Fruit fly (Drosophila melanogaster) whole organism, prepupa: ENCODE measurements around the gene GstD10.

Source experiments
- Blimp-1 ChIP-seq: fragments of 200-800 bp; sonication (Bioruptor generic); optimal IDR thresholded peaks from 3 replicates; lab custom pipeline; 2017; ENCODE audit warnings: missing biosample characterization, missing genetic modification characterization, mild to moderate bottlenecking, moderate library complexity, missing genetic modification reagents
- CG10631 ChIP-seq: fragments of 200-800 bp; sonication (Bioruptor generic); optimal IDR thresholded peaks from 2 replicates; lab custom pipeline; 2016; ENCODE audit warnings: missing biosample characterization, missing genetic modification characterization
- CG11294 ChIP-seq: fragments of 200-800 bp; sonication (Bioruptor generic); IDR thresholded peaks from 2 replicates; pipeline ENCODE4 v1.3.6; 2022; ENCODE audit warnings: missing biosample characterization, missing genetic modification characterization
- CG11902 ChIP-seq: fragments of 200-800 bp; sonication (Bioruptor generic); optimal IDR thresholded peaks from 3 replicates; lab custom pipeline; 2016; ENCODE audit warnings: missing biosample characterization, missing genetic modification characterization
- CG15336 ChIP-seq: fragments of 200-800 bp; sonication (Bioruptor generic); IDR thresholded peaks from 2 replicates; pipeline ENCODE4 v1.3.6; 2022; ENCODE audit warnings: missing biosample characterization, missing genetic modification characterization
- CG1621 ChIP-seq: fragments of 200-800 bp; sonication (Bioruptor generic); optimal IDR thresholded peaks from 3 replicates; lab custom pipeline; 2018; ENCODE audit warnings: missing biosample characterization, mild to moderate bottlenecking, missing genetic modification characterization
- CG16779 ChIP-seq: fragments of 200-800 bp; sonication (Bioruptor generic); optimal IDR thresholded peaks from 3 replicates; lab custom pipeline; 2017; ENCODE audit warnings: missing biosample characterization, mild to moderate bottlenecking, missing genetic modification characterization
- CG3032 ChIP-seq: fragments of 200-800 bp; optimal IDR thresholded peaks from 2 replicates; lab custom pipeline; 2019; ENCODE audit warnings: missing biosample characterization, mild to moderate bottlenecking, missing genetic modification characterization, moderate library complexity
- CG31627 ChIP-seq: fragments of 200-800 bp; sonication (Bioruptor generic); optimal IDR thresholded peaks from 3 replicates; lab custom pipeline; 2016; ENCODE audit warnings: missing biosample characterization, missing genetic modification characterization
- CG34406 ChIP-seq: fragments of 200-800 bp; sonication (Bioruptor generic); optimal IDR thresholded peaks from 3 replicates; lab custom pipeline; 2016; ENCODE audit warnings: missing biosample characterization, missing genetic modification characterization
- CG3919 ChIP-seq: fragments of 200-800 bp; sonication (Bioruptor generic); optimal IDR thresholded peaks from 3 replicates; lab custom pipeline; 2016; ENCODE audit warnings: missing biosample characterization, missing genetic modification characterization
- CG6276 ChIP-seq: fragments of 200-800 bp; sonication (Bioruptor generic); optimal IDR thresholded peaks from 2 replicates; lab custom pipeline; 2017; ENCODE audit warnings: missing biosample characterization, mild to moderate bottlenecking, missing genetic modification characterization
- CG6808 ChIP-seq: fragments of 200-800 bp; sonication (Bioruptor generic); optimal IDR thresholded peaks from 3 replicates; lab custom pipeline; 2017; ENCODE audit warnings: missing biosample characterization, missing genetic modification characterization, mild to moderate bottlenecking, moderate library complexity, missing genetic modification reagents
- CG6854 ChIP-seq: fragments of 200-800 bp; sonication (Bioruptor generic); optimal IDR thresholded peaks from 2 replicates; lab custom pipeline; 2017; ENCODE audit warnings: missing biosample characterization, mild to moderate bottlenecking, missing genetic modification characterization
- CG7368 ChIP-seq: fragments of 200-800 bp; sonication (Bioruptor generic); optimal IDR thresholded peaks from 3 replicates; lab custom pipeline; 2016; ENCODE audit warnings: missing biosample characterization, missing genetic modification characterization
- CG8119 ChIP-seq: fragments of 200-800 bp; sonication (Bioruptor generic); IDR thresholded peaks from 3 replicates; pipeline ENCODE4 v1.3.6; 2022; ENCODE audit warnings: missing biosample characterization, missing genetic modification characterization
- CG8319 ChIP-seq: fragments of 200-800 bp; sonication (Bioruptor generic); optimal IDR thresholded peaks from 3 replicates; lab custom pipeline; 2016; ENCODE audit warnings: missing biosample characterization, missing genetic modification characterization
- CG9139 ChIP-seq: fragments of 200-800 bp; sonication (Bioruptor generic); optimal IDR thresholded peaks from 3 replicates; lab custom pipeline; 2017; ENCODE audit warnings: missing biosample characterization, mild to moderate bottlenecking, missing genetic modification characterization
- Eip75B ChIP-seq: fragments of 200-800 bp; sonication (Bioruptor generic); optimal IDR thresholded peaks from 3 replicates; lab custom pipeline; 2016; ENCODE audit warnings: missing biosample characterization, missing genetic modification characterization
- Eip78C ChIP-seq: fragments of 200-800 bp; sonication (Bioruptor generic); peaks from one replicate; lab custom pipeline; 2016; ENCODE audit warnings: missing biosample characterization, missing genetic modification characterization
- Eip93F ChIP-seq: fragments of 200-800 bp; sonication (Bioruptor generic); optimal IDR thresholded peaks from 2 replicates; lab custom pipeline; 2016; ENCODE audit warnings: missing biosample characterization, mild to moderate bottlenecking, missing genetic modification characterization
- Ets21C ChIP-seq: fragments of 200-800 bp; sonication (Bioruptor generic); optimal IDR thresholded peaks from 3 replicates; lab custom pipeline; 2016; ENCODE audit warnings: missing biosample characterization, missing genetic modification characterization
- Ets96B ChIP-seq: fragments of 200-800 bp; optimal IDR thresholded peaks from 2 replicates; lab custom pipeline; 2019; ENCODE audit warnings: missing biosample characterization, mild to moderate bottlenecking, missing genetic modification characterization, moderate library complexity
- Gug ChIP-seq: fragments of 200-800 bp; sonication (Bioruptor generic); IDR thresholded peaks from 2 replicates; pipeline ENCODE4 v1.3.6; 2022; ENCODE audit warnings: missing biosample characterization, missing genetic modification characterization
- Hr38 ChIP-seq: sonication (Bioruptor generic); optimal IDR thresholded peaks from 2 replicates; lab custom pipeline; 2016; ENCODE audit warnings: missing biosample characterization, missing genetic modification characterization
- Hr39 ChIP-seq: fragments of 200-800 bp; sonication (Bioruptor generic); optimal IDR thresholded peaks from 2 replicates; lab custom pipeline; 2016; ENCODE audit warnings: missing biosample characterization, missing genetic modification characterization
- Hr4 ChIP-seq: fragments of 200-800 bp; sonication (Bioruptor generic); optimal IDR thresholded peaks from 3 replicates; lab custom pipeline; 2016; ENCODE audit warnings: missing biosample characterization, missing genetic modification characterization
- Lpt ChIP-seq: fragments of 200-800 bp; sonication (Bioruptor generic); optimal IDR thresholded peaks from 3 replicates; lab custom pipeline; 2016; ENCODE audit warnings: missing biosample characterization, missing genetic modification characterization
- Met ChIP-seq: fragments of 200-800 bp; sonication (Bioruptor generic); optimal IDR thresholded peaks from 3 replicates; lab custom pipeline; 2016; ENCODE audit warnings: missing biosample characterization, missing genetic modification characterization
- OdsH ChIP-seq: fragments of 200-800 bp; sonication (Bioruptor generic); optimal IDR thresholded peaks from 3 replicates; lab custom pipeline; 2016; ENCODE audit warnings: missing biosample characterization, missing genetic modification characterization
- Smox ChIP-seq: fragments of 200-800 bp; sonication (Bioruptor generic); optimal IDR thresholded peaks from 3 replicates; lab custom pipeline; 2016; ENCODE audit warnings: missing biosample characterization, missing genetic modification characterization
- Sox102F ChIP-seq: fragments of 200-800 bp; sonication (Bioruptor generic); optimal IDR thresholded peaks from 2 replicates; lab custom pipeline; 2016; ENCODE audit warnings: missing biosample characterization, mild to moderate bottlenecking, missing genetic modification characterization
- Sox14 ChIP-seq: fragments of 200-800 bp; sonication (Bioruptor generic); optimal IDR thresholded peaks from 3 replicates; lab custom pipeline; 2016; ENCODE audit warnings: missing biosample characterization, missing genetic modification characterization
- Sox15 ChIP-seq: fragments of 200-800 bp; sonication (Bioruptor generic); optimal IDR thresholded peaks from 3 replicates; lab custom pipeline; 2016; ENCODE audit warnings: missing biosample characterization, missing genetic modification characterization
- achi ChIP-seq: fragments of 200-800 bp; sonication (Bioruptor generic); optimal IDR thresholded peaks from 3 replicates; lab custom pipeline; 2016; ENCODE audit warnings: missing biosample characterization, missing genetic modification characterization
- acj6 ChIP-seq: fragments of 200-800 bp; sonication (Bioruptor generic); optimal IDR thresholded peaks from 3 replicates; lab custom pipeline; 2016; ENCODE audit warnings: missing biosample characterization, missing genetic modification characterization
- dac ChIP-seq: fragments of 200-800 bp; sonication (Bioruptor generic); optimal IDR thresholded peaks from 2 replicates; lab custom pipeline; 2017; ENCODE audit warnings: missing biosample characterization, mild to moderate bottlenecking, missing genetic modification characterization
- dsx ChIP-seq: fragments of 200-800 bp; optimal IDR thresholded peaks from 3 replicates; lab custom pipeline; 2019; ENCODE audit warnings: missing biosample characterization, mild to moderate bottlenecking, missing genetic modification characterization, moderate library complexity; ENCODE audit not compliant: poor library complexity, severe bottlenecking
- eg ChIP-seq: fragments of 200-800 bp; sonication (Bioruptor generic); IDR thresholded peaks from 3 replicates; pipeline ENCODE4 v1.3.6; 2022; ENCODE audit warnings: missing biosample characterization, missing genetic modification characterization
- esn ChIP-seq: fragments of 200-800 bp; sonication (Bioruptor generic); optimal IDR thresholded peaks from 2 replicates; lab custom pipeline; 2016; ENCODE audit warnings: missing biosample characterization, mild to moderate bottlenecking, missing genetic modification characterization, moderate library complexity
- fd59A ChIP-seq: fragments of 200-800 bp; sonication (Bioruptor generic); optimal IDR thresholded peaks from 2 replicates; lab custom pipeline; 2017; ENCODE audit warnings: missing biosample characterization, mild to moderate bottlenecking, missing genetic modification characterization, missing genetic modification reagents
- fd85E ChIP-seq: fragments of 200-800 bp; sonication (Bioruptor generic); optimal IDR thresholded peaks from 3 replicates; lab custom pipeline; 2016; ENCODE audit warnings: missing biosample characterization, missing genetic modification characterization
- fkh ChIP-seq: fragments of 200-800 bp; sonication (Bioruptor generic); optimal IDR thresholded peaks from 3 replicates; lab custom pipeline; 2017; ENCODE audit warnings: missing biosample characterization, mild to moderate bottlenecking, missing genetic modification characterization, moderate library complexity
- lz ChIP-seq: fragments of 200-800 bp; sonication (Bioruptor generic); optimal IDR thresholded peaks from 3 replicates; lab custom pipeline; 2016; ENCODE audit warnings: missing biosample characterization, missing genetic modification characterization
- net ChIP-seq: fragments of 200-800 bp; sonication (Bioruptor generic); optimal IDR thresholded peaks from 3 replicates; lab custom pipeline; 2016; ENCODE audit warnings: missing biosample characterization, missing genetic modification characterization
- salr ChIP-seq, 2 experiments: fragments of 200-800 bp; sonication (Bioruptor generic); optimal IDR thresholded peaks; 3 replicates each; lab custom pipeline; 2016 to 2018; ENCODE audit warnings: missing biosample characterization in 2 of 2, missing genetic modification characterization in 2 of 2, mild to moderate bottlenecking in 1 of 2
- spab ChIP-seq: fragments of 200-800 bp; sonication (Bioruptor generic); optimal IDR thresholded peaks from 2 replicates; lab custom pipeline; 2017; ENCODE audit warnings: missing biosample characterization, mild to moderate bottlenecking, missing genetic modification characterization, missing genetic modification reagents
- svp ChIP-seq: fragments of 200-800 bp; sonication (Bioruptor generic); peaks from one replicate; lab custom pipeline; 2016; ENCODE audit warnings: missing biosample characterization, missing genetic modification characterization
- topi ChIP-seq: fragments of 200-800 bp; sonication (Bioruptor generic); optimal IDR thresholded peaks from 3 replicates; lab custom pipeline; 2016; ENCODE audit warnings: missing biosample characterization, missing genetic modification characterization
- vri ChIP-seq: fragments of 200-800 bp; sonication (Bioruptor generic); optimal IDR thresholded peaks from 3 replicates; lab custom pipeline; 2016; ENCODE audit warnings: missing biosample characterization, mild to moderate bottlenecking, missing genetic modification characterization

GstD10 gene

DNA sequence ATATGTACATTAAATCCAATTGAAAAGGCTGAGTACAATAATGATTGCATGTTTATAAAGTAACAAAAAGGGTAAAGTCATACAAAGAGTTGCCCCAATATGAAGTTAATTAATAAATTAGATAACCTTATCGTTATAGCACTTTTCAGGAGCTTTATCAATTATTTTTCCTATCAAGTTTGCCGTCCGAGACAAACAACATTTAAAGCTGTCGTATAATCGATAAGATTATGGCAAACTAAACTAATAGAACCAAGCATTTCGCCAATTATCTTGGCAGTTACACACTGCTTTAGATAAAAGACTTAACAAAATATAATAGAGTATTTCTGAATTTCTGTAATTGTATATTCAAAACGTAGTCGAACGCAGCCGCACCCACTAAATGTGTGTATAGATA is 39.6 kb upstream of the GstD10 start:
- TF ChIP-seq Hr39 (GFP tag; lab: Kevin White, UChicago) (no peak), Eip93F (GFP tag; lab: Kevin White, UChicago) (peak; percentile 26), salr (GFP tag; optimal IDR thresholded peaks at IDR 0.05; lab: Kevin White, UChicago) (no peak), vri (GFP tag; lab: Kevin White, UChicago) (peak; percentile 18), Sox102F (GFP tag; lab: Kevin White, UChicago) (no peak), acj6 (no peak), Sox14 (GFP tag; lab: Kevin White, UChicago) (no peak), CG9139 (GFP tag; lab: Kevin White, UChicago) (no peak)

DNA sequence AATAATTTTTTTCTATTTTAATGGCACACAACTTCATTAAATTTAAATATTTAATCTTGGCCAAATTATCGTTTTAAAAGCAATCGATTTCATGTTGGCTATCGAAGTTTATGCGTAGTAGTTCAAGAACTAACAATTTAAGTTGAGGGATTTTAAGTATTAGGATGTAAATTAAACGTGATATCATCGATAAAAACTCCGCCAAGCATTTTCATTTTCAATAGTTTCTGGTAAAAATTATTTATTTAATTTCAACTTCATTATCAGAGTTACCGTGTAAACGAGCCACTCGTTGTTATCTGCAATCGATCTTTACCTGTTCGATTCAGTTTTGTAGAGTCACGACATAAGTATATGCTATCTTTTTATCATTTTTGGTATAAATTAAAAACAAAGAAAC is 37.4 kb upstream of the GstD10 start:
- TF ChIP-seq CG3032 (tag; lab: Kevin White, UChicago), result peak; percentile 98
- peak; percentile 98 for TF ChIP-seq Ets96B (tag; lab: Kevin White, UChicago)
- peak; percentile 95 for TF ChIP-seq CG6808 (GFP tag; lab: Kevin White, UChicago)
- peak; percentile 96 for TF ChIP-seq CG31627 (GFP tag; lab: Kevin White, UChicago)
- TF ChIP-seq Gug (GFP tag; lab: Robert Waterston, UW), result peak; percentile 85
- TF ChIP-seq Lpt (GFP tag; lab: Kevin White, UChicago), result peak; percentile 81
- TF ChIP-seq fkh (GFP tag; lab: Kevin White, UChicago), result peak; percentile 73
- TF ChIP-seq Sox14 (GFP tag; lab: Kevin White, UChicago), result peak; percentile 96
- TF ChIP-seq achi (GFP tag; lab: Kevin White, UChicago), result peak; percentile 94
- TF ChIP-seq CG6854 (GFP tag; lab: Kevin White, UChicago), result peak; percentile 99
- peak; percentile 95 for TF ChIP-seq Eip75B (GFP tag; lab: Kevin White, UChicago)
- TF ChIP-seq Hr38 (GFP tag; lab: Kevin White, UChicago), result no peak
- TF ChIP-seq lz, result peak; percentile 97
- peak in 1 of 2 experiments; percentile 94 for TF ChIP-seq salr (GFP tag; optimal IDR thresholded peaks at IDR 0.05; lab: Kevin White, UChicago)
- TF ChIP-seq vri (GFP tag; lab: Kevin White, UChicago), result peak; percentile 95
- TF ChIP-seq CG11294, result peak; percentile 75
- TF ChIP-seq CG16779, result peak; percentile 92
- peak; percentile 93 for TF ChIP-seq Blimp-1 (GFP tag; lab: Kevin White, UChicago)
- peak; percentile 98 for TF ChIP-seq spab
- peak; percentile 90 for TF ChIP-seq Sox15 (GFP tag; lab: Kevin White, UChicago)
- TF ChIP-seq CG10631 (GFP tag; lab: Kevin White, UChicago), result peak; percentile 91
- TF ChIP-seq svp (GFP tag; lab: Kevin White, UChicago), result peak; percentile 99
- TF ChIP-seq CG11902, result peak; percentile 96
- TF ChIP-seq CG6276 (GFP tag; lab: Kevin White, UChicago), result peak; percentile 94
- TF ChIP-seq esn (GFP tag; lab: Kevin White, UChicago), result peak; percentile 98
- peak; percentile 97 for TF ChIP-seq fd85E
- peak; percentile 97 for TF ChIP-seq Met (GFP tag; lab: Kevin White, UChicago)
- peak; percentile 94 for TF ChIP-seq Hr39 (GFP tag; lab: Kevin White, UChicago)
- TF ChIP-seq Ets21C, result peak; percentile 92
- TF ChIP-seq CG34406 (GFP tag; lab: Kevin White, UChicago), result peak; percentile 97
- TF ChIP-seq dac (GFP tag; lab: Kevin White, UChicago), result peak; percentile 86
- TF ChIP-seq CG3919, result peak; percentile 100
- peak; percentile 93 for TF ChIP-seq Hr4
- TF ChIP-seq CG8319 (GFP tag; lab: Kevin White, UChicago), result peak; percentile 94
- peak; percentile 94 for TF ChIP-seq net (GFP tag; lab: Kevin White, UChicago)
- peak; percentile 91 for TF ChIP-seq fd59A (GFP tag; lab: Kevin White, UChicago)
- peak; percentile 98 for TF ChIP-seq Sox102F (GFP tag; lab: Kevin White, UChicago)
- peak; percentile 100 for TF ChIP-seq topi
- peak; percentile 94 for TF ChIP-seq CG8119 (GFP tag; lab: Robert Waterston, UW)
- peak; percentile 99 for TF ChIP-seq Eip78C
- peak; percentile 98 for TF ChIP-seq eg
- peak; percentile 95 for TF ChIP-seq OdsH (GFP tag; lab: Kevin White, UChicago)
- peak; percentile 95 for TF ChIP-seq CG15336 (GFP tag; lab: Robert Waterston, UW)
- peak; percentile 94 for TF ChIP-seq CG1621 (tag; lab: Kevin White, UChicago)
- TF ChIP-seq CG7368 (GFP tag; lab: Kevin White, UChicago), result peak; percentile 98
- peak; percentile 98 for TF ChIP-seq dsx
- peak; percentile 96 for TF ChIP-seq Smox (GFP tag; lab: Kevin White, UChicago)
